Worm (Caenorhabditis elegans) whole organism, mixed stage, embryonic: ENCODE results near the gene mab-10.

Source experiments
- lsy-2 ChIP-seq: fragments of 150-350 bp; optimal IDR thresholded peaks from 2 replicates; lab custom pipeline; 2014; ENCODE audit warnings: missing biosample characterization, missing genetic modification characterization
- nhr-12 ChIP-seq: fragments of 150-350 bp; optimal IDR thresholded peaks from 2 replicates; lab custom pipeline; 2014; ENCODE audit warnings: missing biosample characterization, missing genetic modification characterization
- nhr-28 ChIP-seq: fragments of 150-350 bp; optimal IDR thresholded peaks from 2 replicates; lab custom pipeline; 2014; ENCODE audit warnings: missing biosample characterization, missing genetic modification characterization
- unc-62 ChIP-seq: fragments of 150-350 bp; optimal IDR thresholded peaks from 2 replicates; lab custom pipeline; 2014; ENCODE audit warnings: missing biosample characterization, missing genetic modification reagents, missing genetic modification characterization

DNA sequence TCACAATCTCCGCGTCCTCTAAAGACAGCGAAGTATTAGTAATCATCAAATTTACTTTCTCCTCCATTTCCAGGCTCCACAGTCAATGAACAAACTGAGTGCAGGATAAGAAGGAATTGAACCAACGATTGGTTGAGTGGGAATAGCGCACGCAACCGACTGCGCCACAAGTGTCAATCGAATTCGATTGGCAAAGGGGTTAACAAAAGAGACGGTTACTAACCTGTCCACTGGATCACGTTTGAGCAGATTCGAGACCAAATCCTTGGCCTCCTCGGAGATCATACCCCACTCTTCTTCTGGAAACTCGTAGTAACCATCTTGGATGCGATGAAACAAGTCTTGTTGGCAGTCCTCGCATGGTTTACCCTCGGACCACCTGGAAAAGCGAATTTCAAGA, 17.3 kb downstream of the mab-10 start:
- TF ChIP-seq unc-62 (GFP tag; lab: Kevin White, UChicago), result no peak
- TF ChIP-seq nhr-12 (tag; lab: Kevin White, UChicago), result no peak
- no peak for TF ChIP-seq nhr-28 (tag; lab: Kevin White, UChicago)
- TF ChIP-seq lsy-2 (tag; lab: Kevin White, UChicago), result no peak
